Fruit fly (Drosophila melanogaster) whole organism, pupa: Measurements from ENCODE around the gene Nf1.

Experiments used
- CG10348 ChIP-seq: fragments of 200-800 bp; sonication (Bioruptor generic); IDR thresholded peaks from 2 replicates; pipeline ENCODE4 v1.3.6; 2022; ENCODE audit warnings: missing biosample characterization, missing genetic modification characterization
- CG14655 ChIP-seq: fragments of 200-800 bp; sonication (Bioruptor generic); optimal IDR thresholded peaks from 3 replicates; lab custom pipeline; 2017; ENCODE audit warnings: mild to moderate bottlenecking, missing biosample characterization, missing genetic modification reagents, missing genetic modification characterization
- CG15710 ChIP-seq: fragments of 200-800 bp; sonication (Bioruptor generic); optimal IDR thresholded peaks from 2 replicates; lab custom pipeline; 2018; ENCODE audit warnings: missing biosample characterization, mild to moderate bottlenecking, missing genetic modification characterization, moderate library complexity
- CG17806 ChIP-seq: fragments of 200-800 bp; sonication (Bioruptor generic); optimal IDR thresholded peaks from 2 replicates; lab custom pipeline; 2018; ENCODE audit warnings: missing biosample characterization, mild to moderate bottlenecking, missing genetic modification characterization, moderate library complexity
- CG32121 ChIP-seq: fragments of 200-800 bp; sonication (Bioruptor generic); IDR thresholded peaks from 2 replicates; pipeline ENCODE4 v1.3.6; 2022; ENCODE audit warnings: missing biosample characterization, missing genetic modification characterization
- CG34367 ChIP-seq: fragments of 200-800 bp; sonication (Bioruptor generic); optimal IDR thresholded peaks from 2 replicates; lab custom pipeline; 2018; ENCODE audit warnings: missing biosample characterization, mild to moderate bottlenecking, missing genetic modification characterization
- CG4496 ChIP-seq: fragments of 200-800 bp; sonication (Bioruptor generic); IDR thresholded peaks from 3 replicates; pipeline ENCODE4 v1.3.6; 2022; ENCODE audit warnings: missing biosample characterization, missing genetic modification characterization
- CG8159 ChIP-seq: fragments of 200-800 bp; sonication (Bioruptor generic); optimal IDR thresholded peaks from 3 replicates; lab custom pipeline; 2018; ENCODE audit warnings: missing biosample characterization, mild to moderate bottlenecking, missing genetic modification characterization, moderate library complexity
- Ets98B ChIP-seq: fragments of 200-800 bp; sonication (Bioruptor generic); IDR thresholded peaks from 2 replicates; pipeline ENCODE4 v1.3.6; 2022; ENCODE audit warnings: missing biosample characterization, missing genetic modification characterization
- Pif1A ChIP-seq: fragments of 200-800 bp; sonication (Bioruptor generic); optimal IDR thresholded peaks from 3 replicates; lab custom pipeline; 2016; ENCODE audit warnings: missing biosample characterization, missing genetic modification characterization
- Pif1B ChIP-seq: fragments of 200-800 bp; sonication (Bioruptor generic); optimal IDR thresholded peaks from 3 replicates; lab custom pipeline; 2016; ENCODE audit warnings: missing biosample characterization, missing genetic modification characterization
- fd96Ca ChIP-seq: fragments of 200-800 bp; sonication (Bioruptor generic); IDR thresholded peaks from 3 replicates; pipeline ENCODE4 v1.3.6; 2022; ENCODE audit warnings: missing biosample characterization, missing genetic modification characterization
- gl ChIP-seq: fragments of 200-800 bp; sonication (Bioruptor generic); optimal IDR thresholded peaks from 2 replicates; lab custom pipeline; 2018; ENCODE audit warnings: missing biosample characterization, mild to moderate bottlenecking, missing genetic modification characterization
- rn ChIP-seq: fragments of 200-800 bp; sonication (Bioruptor generic); IDR thresholded peaks from 2 replicates; pipeline ENCODE4 v1.3.6; 2022; ENCODE audit warnings: missing biosample characterization, missing genetic modification characterization

DNA sequence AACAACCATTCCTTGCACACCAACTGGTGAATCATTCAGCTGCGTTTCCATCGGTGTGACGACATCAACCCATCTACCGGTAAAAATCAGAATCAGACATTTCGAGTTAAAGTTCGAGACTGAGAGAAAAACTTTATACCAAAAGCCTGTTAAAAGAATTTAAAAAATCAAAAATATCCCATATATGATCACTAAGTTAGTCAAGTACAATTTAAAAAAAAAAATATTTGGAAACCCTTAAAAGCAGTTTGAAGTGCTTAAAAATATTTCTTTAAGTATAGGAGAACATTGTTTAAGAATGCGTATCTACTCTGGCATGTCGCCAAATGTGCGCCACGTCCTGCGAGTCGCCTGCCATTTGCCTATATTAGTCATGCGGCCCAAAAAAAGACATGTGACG, 14.3 kb upstream of the Nf1 start:
- no peak for TF ChIP-seq fd96Ca (GFP tag; lab: Robert Waterston, UW)
- TF ChIP-seq CG14655 (GFP tag; lab: Kevin White, UChicago), result no peak
- no peak for TF ChIP-seq CG10348 (GFP tag; lab: Robert Waterston, UW)
- no peak for TF ChIP-seq Ets98B (GFP tag; lab: Robert Waterston, UW)
- TF ChIP-seq Pif1A (GFP tag; lab: Kevin White, UChicago), result no peak
- TF ChIP-seq rn (GFP tag; lab: Robert Waterston, UW), result no peak
- no peak for TF ChIP-seq CG15710
- no peak for TF ChIP-seq Pif1B (GFP tag; lab: Kevin White, UChicago)
- no peak for TF ChIP-seq CG8159 (tag; lab: Kevin White, UChicago)
- no peak for TF ChIP-seq gl (tag; lab: Kevin White, UChicago)
- TF ChIP-seq CG34367 (tag; lab: Kevin White, UChicago), result no peak
- no peak for TF ChIP-seq CG17806 (tag; lab: Kevin White, UChicago)
- TF ChIP-seq CG32121 (GFP tag; lab: Robert Waterston, UW), result no peak
- TF ChIP-seq CG4496 (GFP tag; lab: Robert Waterston, UW), result no peak
